Fruit fly (Drosophila melanogaster) whole organism, prepupa: Measurements from ENCODE around the gene CG5676.

Experiments used
- CG10631 ChIP-seq: fragments of 200-800 bp; sonication (Bioruptor generic); optimal IDR thresholded peaks from 2 replicates; lab custom pipeline; 2016; ENCODE audit warnings: missing biosample characterization, missing genetic modification characterization
- CG11902 ChIP-seq: fragments of 200-800 bp; sonication (Bioruptor generic); optimal IDR thresholded peaks from 3 replicates; lab custom pipeline; 2016; ENCODE audit warnings: missing biosample characterization, missing genetic modification characterization
- CG15336 ChIP-seq: fragments of 200-800 bp; sonication (Bioruptor generic); IDR thresholded peaks from 2 replicates; pipeline ENCODE4 v1.3.6; 2022; ENCODE audit warnings: missing biosample characterization, missing genetic modification characterization
- CG3032 ChIP-seq: fragments of 200-800 bp; optimal IDR thresholded peaks from 2 replicates; lab custom pipeline; 2019; ENCODE audit warnings: missing biosample characterization, mild to moderate bottlenecking, missing genetic modification characterization, moderate library complexity
- CG31627 ChIP-seq: fragments of 200-800 bp; sonication (Bioruptor generic); optimal IDR thresholded peaks from 3 replicates; lab custom pipeline; 2016; ENCODE audit warnings: missing biosample characterization, missing genetic modification characterization
- CG32006 ChIP-seq: fragments of 200-800 bp; sonication (Bioruptor generic); optimal IDR thresholded peaks from 3 replicates; lab custom pipeline; 2017; ENCODE audit warnings: missing biosample characterization, mild to moderate bottlenecking, missing genetic modification characterization
- CG3919 ChIP-seq: fragments of 200-800 bp; sonication (Bioruptor generic); optimal IDR thresholded peaks from 3 replicates; lab custom pipeline; 2016; ENCODE audit warnings: missing biosample characterization, missing genetic modification characterization
- CG4318 ChIP-seq: fragments of 200-800 bp; sonication (Bioruptor generic); optimal IDR thresholded peaks from 3 replicates; lab custom pipeline; 2017; ENCODE audit warnings: missing biosample characterization, mild to moderate bottlenecking, missing genetic modification characterization
- CG6163 ChIP-seq: fragments of 200-800 bp; sonication (Bioruptor generic); IDR thresholded peaks from 3 replicates; pipeline ENCODE4 v1.3.6; 2022; ENCODE audit warnings: missing biosample characterization, missing genetic modification characterization
- CG6792 ChIP-seq: fragments of 200-800 bp; sonication (Bioruptor generic); optimal IDR thresholded peaks from 3 replicates; lab custom pipeline; 2016; ENCODE audit warnings: missing biosample characterization, missing genetic modification characterization
- CG6808 ChIP-seq: fragments of 200-800 bp; sonication (Bioruptor generic); optimal IDR thresholded peaks from 3 replicates; lab custom pipeline; 2017; ENCODE audit warnings: missing biosample characterization, missing genetic modification characterization, mild to moderate bottlenecking, moderate library complexity, missing genetic modification reagents
- CG8119 ChIP-seq: fragments of 200-800 bp; sonication (Bioruptor generic); IDR thresholded peaks from 3 replicates; pipeline ENCODE4 v1.3.6; 2022; ENCODE audit warnings: missing biosample characterization, missing genetic modification characterization
- CG8319 ChIP-seq: fragments of 200-800 bp; sonication (Bioruptor generic); optimal IDR thresholded peaks from 3 replicates; lab custom pipeline; 2016; ENCODE audit warnings: missing biosample characterization, missing genetic modification characterization
- CG8632 ChIP-seq: fragments of 200-800 bp; sonication (Bioruptor generic); optimal IDR thresholded peaks from 3 replicates; lab custom pipeline; 2016; ENCODE audit warnings: missing biosample characterization, missing genetic modification characterization
- Eip75B ChIP-seq: fragments of 200-800 bp; sonication (Bioruptor generic); optimal IDR thresholded peaks from 3 replicates; lab custom pipeline; 2016; ENCODE audit warnings: missing biosample characterization, missing genetic modification characterization
- Eip78C ChIP-seq: fragments of 200-800 bp; sonication (Bioruptor generic); peaks from one replicate; lab custom pipeline; 2016; ENCODE audit warnings: missing biosample characterization, missing genetic modification characterization
- Ets21C ChIP-seq: fragments of 200-800 bp; sonication (Bioruptor generic); optimal IDR thresholded peaks from 3 replicates; lab custom pipeline; 2016; ENCODE audit warnings: missing biosample characterization, missing genetic modification characterization
- Ets96B ChIP-seq: fragments of 200-800 bp; optimal IDR thresholded peaks from 2 replicates; lab custom pipeline; 2019; ENCODE audit warnings: missing biosample characterization, mild to moderate bottlenecking, missing genetic modification characterization, moderate library complexity
- Hr38 ChIP-seq: sonication (Bioruptor generic); optimal IDR thresholded peaks from 2 replicates; lab custom pipeline; 2016; ENCODE audit warnings: missing biosample characterization, missing genetic modification characterization
- Hr39 ChIP-seq: fragments of 200-800 bp; sonication (Bioruptor generic); optimal IDR thresholded peaks from 2 replicates; lab custom pipeline; 2016; ENCODE audit warnings: missing biosample characterization, missing genetic modification characterization
- Hr4 ChIP-seq: fragments of 200-800 bp; sonication (Bioruptor generic); optimal IDR thresholded peaks from 3 replicates; lab custom pipeline; 2016; ENCODE audit warnings: missing biosample characterization, missing genetic modification characterization
- Met ChIP-seq: fragments of 200-800 bp; sonication (Bioruptor generic); optimal IDR thresholded peaks from 3 replicates; lab custom pipeline; 2016; ENCODE audit warnings: missing biosample characterization, missing genetic modification characterization
- OdsH ChIP-seq: fragments of 200-800 bp; sonication (Bioruptor generic); optimal IDR thresholded peaks from 3 replicates; lab custom pipeline; 2016; ENCODE audit warnings: missing biosample characterization, missing genetic modification characterization
- Sox102F ChIP-seq: fragments of 200-800 bp; sonication (Bioruptor generic); optimal IDR thresholded peaks from 2 replicates; lab custom pipeline; 2016; ENCODE audit warnings: missing biosample characterization, mild to moderate bottlenecking, missing genetic modification characterization
- Sox14 ChIP-seq: fragments of 200-800 bp; sonication (Bioruptor generic); optimal IDR thresholded peaks from 3 replicates; lab custom pipeline; 2016; ENCODE audit warnings: missing biosample characterization, missing genetic modification characterization
- Sox15 ChIP-seq: fragments of 200-800 bp; sonication (Bioruptor generic); optimal IDR thresholded peaks from 3 replicates; lab custom pipeline; 2016; ENCODE audit warnings: missing biosample characterization, missing genetic modification characterization
- achi ChIP-seq: fragments of 200-800 bp; sonication (Bioruptor generic); optimal IDR thresholded peaks from 3 replicates; lab custom pipeline; 2016; ENCODE audit warnings: missing biosample characterization, missing genetic modification characterization
- acj6 ChIP-seq: fragments of 200-800 bp; sonication (Bioruptor generic); optimal IDR thresholded peaks from 3 replicates; lab custom pipeline; 2016; ENCODE audit warnings: missing biosample characterization, missing genetic modification characterization
- dac ChIP-seq: fragments of 200-800 bp; sonication (Bioruptor generic); optimal IDR thresholded peaks from 2 replicates; lab custom pipeline; 2017; ENCODE audit warnings: missing biosample characterization, mild to moderate bottlenecking, missing genetic modification characterization
- eg ChIP-seq: fragments of 200-800 bp; sonication (Bioruptor generic); IDR thresholded peaks from 3 replicates; pipeline ENCODE4 v1.3.6; 2022; ENCODE audit warnings: missing biosample characterization, missing genetic modification characterization
- esn ChIP-seq: fragments of 200-800 bp; sonication (Bioruptor generic); optimal IDR thresholded peaks from 2 replicates; lab custom pipeline; 2016; ENCODE audit warnings: missing biosample characterization, mild to moderate bottlenecking, missing genetic modification characterization, moderate library complexity
- fd85E ChIP-seq: fragments of 200-800 bp; sonication (Bioruptor generic); optimal IDR thresholded peaks from 3 replicates; lab custom pipeline; 2016; ENCODE audit warnings: missing biosample characterization, missing genetic modification characterization
- fkh ChIP-seq: fragments of 200-800 bp; sonication (Bioruptor generic); optimal IDR thresholded peaks from 3 replicates; lab custom pipeline; 2017; ENCODE audit warnings: missing biosample characterization, mild to moderate bottlenecking, missing genetic modification characterization, moderate library complexity
- lz ChIP-seq: fragments of 200-800 bp; sonication (Bioruptor generic); optimal IDR thresholded peaks from 3 replicates; lab custom pipeline; 2016; ENCODE audit warnings: missing biosample characterization, missing genetic modification characterization
- spab ChIP-seq: fragments of 200-800 bp; sonication (Bioruptor generic); optimal IDR thresholded peaks from 2 replicates; lab custom pipeline; 2017; ENCODE audit warnings: missing biosample characterization, mild to moderate bottlenecking, missing genetic modification characterization, missing genetic modification reagents
- svp ChIP-seq: fragments of 200-800 bp; sonication (Bioruptor generic); peaks from one replicate; lab custom pipeline; 2016; ENCODE audit warnings: missing biosample characterization, missing genetic modification characterization
- topi ChIP-seq: fragments of 200-800 bp; sonication (Bioruptor generic); optimal IDR thresholded peaks from 3 replicates; lab custom pipeline; 2016; ENCODE audit warnings: missing biosample characterization, missing genetic modification characterization
- vri ChIP-seq: fragments of 200-800 bp; sonication (Bioruptor generic); optimal IDR thresholded peaks from 3 replicates; lab custom pipeline; 2016; ENCODE audit warnings: missing biosample characterization, mild to moderate bottlenecking, missing genetic modification characterization

CG5676 gene

DNA sequence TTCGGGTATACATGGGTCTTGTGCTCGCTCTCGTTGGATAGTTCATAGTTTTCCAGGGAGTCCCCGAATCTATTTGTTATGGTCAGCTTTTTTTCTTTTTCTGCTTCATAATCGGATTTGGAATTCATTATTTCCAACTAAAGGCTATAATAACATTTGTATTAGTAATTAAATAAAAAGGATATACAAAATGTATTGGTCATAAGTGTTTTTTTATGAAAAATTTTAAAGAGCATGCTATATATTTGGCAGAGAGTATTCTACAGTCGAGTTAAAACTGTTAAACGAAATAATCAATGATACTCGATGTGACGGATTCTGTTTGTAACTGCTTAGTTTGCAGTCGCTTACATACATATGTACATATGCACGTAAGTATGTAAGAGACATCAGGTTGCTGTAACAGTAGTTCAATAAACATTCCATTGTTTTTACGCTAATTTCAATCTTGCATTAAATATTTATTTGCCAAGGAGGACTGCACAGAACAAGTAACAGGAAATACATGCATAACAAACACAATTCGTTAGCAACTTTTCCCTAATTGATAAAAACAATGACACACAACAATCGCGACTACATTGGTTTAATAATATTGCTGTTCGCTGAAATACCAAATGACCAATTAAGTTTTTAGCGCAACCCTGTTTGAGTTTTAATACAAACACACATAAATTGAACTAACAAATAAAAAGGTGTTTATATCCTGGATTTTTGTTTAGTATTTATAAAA is 43.6 kb upstream of the CG5676 start:
- TF ChIP-seq CG10631 (GFP tag; lab: Kevin White, UChicago) (peak; percentile 10), OdsH (GFP tag; lab: Kevin White, UChicago) (peak; percentile 17), lz (peak; percentile 4), acj6 (peak; percentile 22), CG15336 (peak; percentile 21; the same call in 1 of the 2 replicates), esn (GFP tag; lab: Kevin White, UChicago) (peak; percentile 19), Met (GFP tag; lab: Kevin White, UChicago) (peak; percentile 36), Hr39 (GFP tag; lab: Kevin White, UChicago) (peak; percentile 2), Sox102F (no peak), Eip78C (GFP tag; lab: Kevin White, UChicago) (peak; percentile 78), vri (no peak), Ets96B (tag; lab: Kevin White, UChicago) (peak; percentile 16), Hr4 (peak; percentile 39), topi (GFP tag; lab: Kevin White, UChicago) (peak; percentile 15), achi (GFP tag; lab: Kevin White, UChicago) (no peak)

DNA sequence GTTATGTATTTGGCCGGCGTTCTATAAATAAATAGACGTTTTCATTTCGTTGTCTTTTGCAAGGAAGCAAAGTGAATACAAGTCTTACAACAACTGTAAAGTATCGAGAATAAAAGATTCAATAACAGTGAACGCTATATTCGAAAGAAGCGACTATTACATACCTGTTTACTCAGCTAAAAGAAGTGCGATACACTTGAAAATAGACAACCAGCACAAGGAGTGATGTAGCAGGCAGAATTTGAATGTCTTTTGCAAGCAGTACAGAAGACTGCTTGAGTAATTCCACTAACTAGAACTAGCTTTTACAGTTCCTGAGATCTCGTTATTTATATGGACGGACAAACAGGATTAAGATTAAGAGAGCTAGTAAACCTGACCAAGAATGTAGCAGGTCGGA is 42.6 kb upstream of the CG5676 start:
- TF ChIP-seq OdsH (GFP tag; lab: Kevin White, UChicago) (no peak), CG8319 (GFP tag; lab: Kevin White, UChicago) (no peak), Sox15 (GFP tag; lab: Kevin White, UChicago) (no peak), fkh (GFP tag; lab: Kevin White, UChicago) (peak; percentile 91)

DNA sequence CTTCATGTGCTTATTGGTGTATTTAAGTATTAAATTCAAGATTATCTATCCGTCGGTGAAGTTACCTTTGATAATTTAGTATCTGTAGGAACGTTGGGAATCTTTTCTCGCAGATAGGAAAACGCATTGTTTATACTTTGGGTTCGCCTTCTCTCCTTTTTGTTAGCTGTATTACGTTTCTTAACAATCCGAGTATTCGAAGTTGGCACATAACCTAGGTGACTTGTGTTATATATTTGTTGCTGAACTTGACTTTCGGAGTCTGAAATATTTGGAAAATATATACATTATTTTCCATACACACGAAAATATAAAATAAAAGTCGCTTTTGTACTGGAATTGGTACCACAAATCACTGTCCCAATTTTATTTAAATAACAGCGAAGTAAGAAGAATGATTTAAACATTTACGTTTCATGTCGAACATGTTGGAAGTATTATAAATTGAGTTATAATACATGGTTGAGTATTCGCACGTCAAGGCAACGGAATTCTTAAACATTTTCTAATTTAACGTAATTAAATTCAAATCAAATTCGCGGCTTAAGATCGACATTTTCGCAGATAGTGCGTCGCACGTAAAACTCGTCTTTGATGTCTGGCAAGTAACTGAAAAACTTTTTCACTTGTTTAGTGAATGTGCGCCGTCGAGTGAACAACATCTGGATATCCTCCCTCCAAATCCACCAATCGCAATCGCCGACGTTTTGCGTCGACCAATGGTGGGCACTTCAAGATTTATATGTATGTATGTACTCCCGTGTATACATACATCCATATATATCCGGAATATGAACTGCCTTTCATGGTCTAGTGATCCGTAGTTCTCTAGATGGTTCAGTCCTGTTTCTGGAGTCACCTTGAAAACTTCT is 39.3 kb upstream of the CG5676 start, which contains the start of gene Hand:
Gene Hand, minus strand, starts transcription at position 588 of the 872 bp plus-strand sequence.
- TF ChIP-seq Eip78C (GFP tag; lab: Kevin White, UChicago), result peak; percentile 26
- TF ChIP-seq CG10631 (GFP tag; lab: Kevin White, UChicago), result no peak

DNA sequence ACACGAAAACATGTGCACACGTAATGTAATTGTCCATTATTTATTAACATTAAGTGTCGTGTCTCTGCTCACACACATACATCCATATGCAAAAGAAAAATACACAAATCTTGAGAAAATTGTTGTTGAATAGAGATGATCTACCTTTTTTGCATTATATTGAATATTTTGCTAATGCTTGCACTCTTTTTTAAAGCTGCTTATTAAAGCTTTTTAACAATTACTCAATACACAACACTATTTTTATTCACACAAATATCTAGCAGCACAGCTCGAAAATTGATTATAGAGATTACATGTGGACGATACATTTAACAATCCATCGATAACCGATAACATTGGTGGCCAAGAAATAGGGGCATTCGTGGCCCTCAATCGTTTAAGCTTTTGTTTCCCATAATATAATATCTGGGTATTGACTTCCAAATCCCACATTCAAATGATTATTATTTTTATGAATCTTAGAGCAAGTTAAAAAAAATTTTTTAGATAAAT is 36.4 kb upstream of the CG5676 start, which contains the start of gene Ufd4:
Gene Ufd4, minus strand, starts transcription at position 300 of the 495 bp plus-strand sequence.
- no peak for TF ChIP-seq topi (GFP tag; lab: Kevin White, UChicago)
- peak; percentile 67 for TF ChIP-seq CG3032
- TF ChIP-seq Sox14 (GFP tag; lab: Kevin White, UChicago), result no peak
- peak; percentile 11 for TF ChIP-seq CG11902 (GFP tag; lab: Kevin White, UChicago)
- TF ChIP-seq Ets21C (GFP tag; lab: Kevin White, UChicago), result no peak
- TF ChIP-seq dac (GFP tag; lab: Kevin White, UChicago), result no peak
- peak; percentile 68; the same call in 1 of the 2 replicates for TF ChIP-seq CG15336
- peak; percentile 63 for TF ChIP-seq CG31627 (GFP tag; lab: Kevin White, UChicago)
- peak; percentile 70 for TF ChIP-seq esn (GFP tag; lab: Kevin White, UChicago)
- TF ChIP-seq CG8119 (GFP tag; lab: Robert Waterston, UW), result no peak; the same call in 2 of the 3 replicates
- no peak for TF ChIP-seq Hr39 (GFP tag; lab: Kevin White, UChicago)
- TF ChIP-seq eg (GFP tag; lab: Robert Waterston, UW), result no peak
- peak; percentile 29 for TF ChIP-seq CG6792 (GFP tag; lab: Kevin White, UChicago)
- TF ChIP-seq CG6808 (GFP tag; lab: Kevin White, UChicago), result no peak
- peak; percentile 7 for TF ChIP-seq fd85E (GFP tag; lab: Kevin White, UChicago)

DNA sequence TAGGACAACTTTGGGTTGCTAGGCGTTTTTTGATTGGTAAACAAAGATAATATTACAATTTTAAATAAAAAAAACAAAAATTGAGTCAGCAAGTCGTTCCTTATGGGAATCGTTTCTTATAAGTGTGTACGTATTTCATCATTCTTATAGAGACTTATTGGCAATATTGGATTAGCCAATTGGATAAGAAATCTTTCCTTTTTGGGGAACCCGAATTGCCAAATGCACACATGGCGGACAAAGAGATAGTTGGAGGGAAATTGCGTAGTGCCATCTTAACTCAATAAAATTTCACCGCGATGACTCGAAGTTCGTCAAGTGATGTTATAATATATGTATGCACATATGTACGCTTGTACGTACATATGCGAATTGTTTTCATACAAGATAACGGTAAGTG is 35.6 kb upstream of the CG5676 start:
- TF ChIP-seq CG32006 (GFP tag; lab: Kevin White, UChicago) (no peak), Sox15 (GFP tag; lab: Kevin White, UChicago) (no peak), CG10631 (GFP tag; lab: Kevin White, UChicago) (no peak), spab (no peak), Hr38 (GFP tag; lab: Kevin White, UChicago) (no peak), Sox102F (no peak), dac (GFP tag; lab: Kevin White, UChicago) (no peak), CG4318 (GFP tag; lab: Kevin White, UChicago) (no peak), achi (GFP tag; lab: Kevin White, UChicago) (no peak), OdsH (GFP tag; lab: Kevin White, UChicago) (no peak), topi (GFP tag; lab: Kevin White, UChicago) (no peak), svp (no peak), CG3919 (GFP tag; lab: Kevin White, UChicago) (no peak), lz (no peak), Eip75B (GFP tag; lab: Kevin White, UChicago) (no peak), CG6163 (GFP tag; lab: Robert Waterston, UW) (no peak), Sox14 (GFP tag; lab: Kevin White, UChicago) (no peak), acj6 (no peak), Eip78C (GFP tag; lab: Kevin White, UChicago) (no peak), CG8632 (GFP tag; lab: Kevin White, UChicago) (no peak)
